Fruit fly (Drosophila melanogaster): ENCODE results near the gene z.

Gene z

dm6 chrX:2468576-2468975 is 21.0 kb downstream of the z start (continued):
- TF ChIP-seq ems (GFP tag; optimal IDR thresholded peaks at IDR 0.05) (peak; percentile 63), CG13424 (tag; optimal IDR thresholded peaks at IDR 0.05) (peak; percentile 72), CG14965 (GFP tag; optimal IDR thresholded peaks at IDR 0.05; ENCODE audit: borderline replicate concordance) (peak; percentile 13), Doc3 (GFP tag; IDR thresholded peaks at IDR 0.05; ENCODE audit: partially characterized antibody) (no peak), lbe (GFP tag; optimal IDR thresholded peaks at IDR 0.05) (no peak), vnd (GFP tag; IDR thresholded peaks at IDR 0.05; ENCODE audit: partially characterized antibody) (no peak), lmd (GFP tag; IDR thresholded peaks at IDR 0.05) (peak; percentile 78), schlank (tag; optimal IDR thresholded peaks at IDR 0.05) (no peak), sima (GFP tag; optimal IDR thresholded peaks at IDR 0.05) (no peak), CG18011 (GFP tag; optimal IDR thresholded peaks at IDR 0.05) (no peak), HLH3B (GFP tag; IDR thresholded peaks at IDR 0.05) (peak; percentile 77), CG11695 (GFP tag; IDR thresholded peaks at IDR 0.05) (peak; percentile 58; the same call in 1 of the 3 replicates), tap (tag; optimal IDR thresholded peaks at IDR 0.05) (peak; percentile 39), pita (GFP tag; optimal IDR thresholded peaks at IDR 0.05) (no peak), insv (GFP tag; optimal IDR thresholded peaks at IDR 0.05) (no peak), CG3838 (GFP tag; optimal IDR thresholded peaks at IDR 0.05) (peak; percentile 29), Hey (tag; optimal IDR thresholded peaks at IDR 0.05) (no peak), CG2199 (GFP tag; IDR thresholded peaks at IDR 0.05) (peak; percentile 41; the same call in 2 of the 3 replicates), ci (GFP tag; IDR thresholded peaks at IDR 0.05) (peak; percentile 90), gro (GFP tag; optimal IDR thresholded peaks at IDR 0.05) (no peak), Hsf (GFP tag; optimal IDR thresholded peaks at IDR 0.05) (peak; percentile 80), CG12744 (GFP tag; optimal IDR thresholded peaks at IDR 0.05) (peak; percentile 32), CHES-1-like (GFP tag; optimal IDR thresholded peaks at IDR 0.05) (peak; percentile 56), CG1792 (GFP tag; optimal IDR thresholded peaks at IDR 0.05) (peak; percentile 44), CTCF (GFP tag; optimal IDR thresholded peaks at IDR 0.05) (peak; percentile 9), C15 (GFP tag; IDR thresholded peaks at IDR 0.05) (no peak), jing (GFP tag; optimal IDR thresholded peaks at IDR 0.05) (peak; percentile 47), CG2202 (tag; optimal IDR thresholded peaks at IDR 0.05) (peak; percentile 65), Hr39 (optimal IDR thresholded peaks at IDR 0.05) (no peak), Dip3 (GFP tag; optimal IDR thresholded peaks at IDR 0.05) (peak; percentile 2), salm (tag; optimal IDR thresholded peaks at IDR 0.05) (peak; percentile 30), CG30020 (tag; optimal IDR thresholded peaks at IDR 0.05) (peak; percentile 2), ab (GFP tag; optimal IDR thresholded peaks at IDR 0.05) (no peak), shn (GFP tag; optimal IDR thresholded peaks at IDR 0.05) (no peak), CG10366 (GFP tag; IDR thresholded peaks at IDR 0.05) (peak; percentile 65; the same call in 1 of the 2 replicates), CG2120 (GFP tag; optimal IDR thresholded peaks at IDR 0.05) (no peak), CG6654 (GFP tag; optimal IDR thresholded peaks at IDR 0.05) (peak; percentile 51), Optix (GFP tag; IDR thresholded peaks at IDR 0.05) (peak; percentile 72; the same call in 2 of the 3 replicates), Elba2 (GFP tag; optimal IDR thresholded peaks at IDR 0.05) (no peak), sna (GFP tag; IDR thresholded peaks at IDR 0.05; ENCODE audit: partially characterized antibody) (no peak), Atf6 (GFP tag; IDR thresholded peaks at IDR 0.05) (no peak), CG32532 (GFP tag; IDR thresholded peaks at IDR 0.05) (0 out of 2 replicates have a peak, but pooled peaks have one; percentile 40), CrebB (tag; optimal IDR thresholded peaks at IDR 0.05) (no peak), sc (optimal IDR thresholded peaks at IDR 0.05) (no peak), sc (GFP tag; optimal IDR thresholded peaks at IDR 0.05) (peak; percentile 55), CG33213 (GFP tag; optimal IDR thresholded peaks at IDR 0.05) (peak; percentile 52), CG6689 (GFP tag; IDR thresholded peaks at IDR 0.05) (peak; percentile 83), prd (optimal IDR thresholded peaks at IDR 0.05) (no peak), prd (GFP tag; IDR thresholded peaks at IDR 0.05) (peak; percentile 90), Hr78 (GFP tag; optimal IDR thresholded peaks at IDR 0.05) (no peak), CG1832 (GFP tag; optimal IDR thresholded peaks at IDR 0.05) (no peak), CG6175 (GFP tag; IDR thresholded peaks at IDR 0.05) (no peak), CG2116 (GFP tag; optimal IDR thresholded peaks at IDR 0.05) (no peak)
